Worm (Caenorhabditis elegans) whole organism, mixed stage, embryonic: ENCODE data around the gene K08D10.11.
"Not testable (repeated sequence)": the region's sequence is repeated elsewhere in the genome, so short reads cannot be mapped to it uniquely, and the experiment has no call there.

Experiments used
- bed-3 ChIP-seq: fragments of 200-800 bp; sonication (Bioruptor generic); optimal IDR thresholded peaks from 3 replicates; lab custom pipeline; 2018; ENCODE audit warnings: mild to moderate bottlenecking, missing genetic modification characterization, moderate library complexity, missing compliant biosample characterization
- blmp-1 ChIP-seq: fragments of 150-350 bp; optimal IDR thresholded peaks from 2 replicates; lab custom pipeline; 2014; ENCODE audit warnings: missing biosample characterization, missing genetic modification characterization
- ceh-39 ChIP-seq: fragments of 150-350 bp; optimal IDR thresholded peaks from 2 replicates; lab custom pipeline; 2014; ENCODE audit warnings: missing biosample characterization, missing genetic modification characterization
- ceh-43 ChIP-seq: fragments of 200-800 bp; sonication (Bioruptor generic); optimal IDR thresholded peaks from 2 replicates; lab custom pipeline; 2018; ENCODE audit warnings: mild to moderate bottlenecking, missing genetic modification characterization, moderate library complexity, missing compliant biosample characterization
- ceh-83 ChIP-seq: fragments of 200-800 bp; sonication (Bioruptor generic); optimal IDR thresholded peaks from 2 replicates; lab custom pipeline; 2018; ENCODE audit warnings: mild to moderate bottlenecking, missing genetic modification characterization, missing compliant biosample characterization
- ces-1 ChIP-seq: fragments of 150-350 bp; optimal IDR thresholded peaks from 2 replicates; lab custom pipeline; 2014; ENCODE audit warnings: missing biosample characterization, missing genetic modification reagents, missing genetic modification characterization
- cnd-1 ChIP-seq: fragments of 200-800 bp; sonication (Bioruptor generic); optimal IDR thresholded peaks from 2 replicates; lab custom pipeline; 2018; ENCODE audit warnings: mild to moderate bottlenecking, missing genetic modification characterization, missing compliant biosample characterization
- drap-1 ChIP-seq: fragments of 200-800 bp; sonication (Bioruptor generic); optimal IDR thresholded peaks from 3 replicates; lab custom pipeline; 2018; ENCODE audit warnings: mild to moderate bottlenecking, missing genetic modification characterization, missing compliant biosample characterization
- elt-1 ChIP-seq: sonication (generic microtip); optimal IDR thresholded peaks from 2 replicates; lab custom pipeline; 2017; ENCODE audit warnings: missing genetic modification characterization, mild to moderate bottlenecking, missing compliant biosample characterization, antibody characterized with exemption, moderate library complexity, borderline replicate concordance; ENCODE audit not compliant: insufficient read depth
- elt-3 ChIP-seq: fragments of 150-350 bp; optimal IDR thresholded peaks from 2 replicates; lab custom pipeline; 2014; ENCODE audit warnings: missing biosample characterization, missing genetic modification characterization
- flh-1 ChIP-seq: fragments of 200-800 bp; sonication (Bioruptor generic); optimal IDR thresholded peaks from 2 replicates; lab custom pipeline; 2018; ENCODE audit warnings: mild to moderate bottlenecking, missing genetic modification characterization, moderate library complexity, missing compliant biosample characterization
- ham-2 ChIP-seq: fragments of 200-800 bp; sonication (Bioruptor generic); optimal IDR thresholded peaks from 2 replicates; lab custom pipeline; 2018; ENCODE audit warnings: mild to moderate bottlenecking, missing genetic modification characterization, missing compliant biosample characterization
- lin-13 ChIP-seq: fragments of 150-350 bp; optimal IDR thresholded peaks from 2 replicates; lab custom pipeline; 2014; ENCODE audit warnings: missing biosample characterization, missing genetic modification characterization
- lin-32 ChIP-seq: fragments of 200-800 bp; sonication (Bioruptor generic); optimal IDR thresholded peaks from 2 replicates; lab custom pipeline; 2018; ENCODE audit warnings: mild to moderate bottlenecking, missing genetic modification characterization, missing compliant biosample characterization
- lsy-2 ChIP-seq: fragments of 150-350 bp; optimal IDR thresholded peaks from 2 replicates; lab custom pipeline; 2014; ENCODE audit warnings: missing biosample characterization, missing genetic modification characterization
- mab-5 ChIP-seq: fragments of 150-350 bp; optimal IDR thresholded peaks from 2 replicates; lab custom pipeline; 2014; ENCODE audit warnings: missing biosample characterization, missing genetic modification characterization
- mep-1 ChIP-seq: fragments of 150-350 bp; optimal IDR thresholded peaks from 2 replicates; lab custom pipeline; 2017; ENCODE audit warnings: missing biosample characterization, missing genetic modification reagents, missing genetic modification characterization, inconsistent platforms
- mls-2 ChIP-seq: sonication (generic microtip); optimal IDR thresholded peaks from 2 replicates; lab custom pipeline; 2016; ENCODE audit warnings: mild to moderate bottlenecking, missing genetic modification characterization, moderate library complexity, missing compliant biosample characterization
- nhr-12 ChIP-seq: fragments of 150-350 bp; optimal IDR thresholded peaks from 2 replicates; lab custom pipeline; 2014; ENCODE audit warnings: missing biosample characterization, missing genetic modification characterization
- nhr-2 ChIP-seq: fragments of 150-350 bp; optimal IDR thresholded peaks from 2 replicates; lab custom pipeline; 2014; ENCODE audit warnings: missing biosample characterization, missing genetic modification characterization
- nhr-28 ChIP-seq: fragments of 150-350 bp; optimal IDR thresholded peaks from 2 replicates; lab custom pipeline; 2014; ENCODE audit warnings: missing biosample characterization, missing genetic modification characterization
- nhr-76 ChIP-seq: sonication (generic microtip); optimal IDR thresholded peaks from 2 replicates; lab custom pipeline; 2017; ENCODE audit warnings: missing biosample characterization, missing genetic modification characterization
- sem-2 ChIP-seq: fragments of 200-800 bp; sonication (Bioruptor generic); optimal IDR thresholded peaks from 2 replicates; lab custom pipeline; 2018; ENCODE audit warnings: mild to moderate bottlenecking, missing genetic modification characterization, missing compliant biosample characterization
- snpc-4 ChIP-seq: fragments of 150-350 bp; optimal IDR thresholded peaks from 2 replicates; lab custom pipeline; 2014; ENCODE audit warnings: missing biosample characterization, missing genetic modification characterization
- sptf-1 ChIP-seq: sonication (generic microtip); optimal IDR thresholded peaks from 2 replicates; lab custom pipeline; 2017; ENCODE audit warnings: mild to moderate bottlenecking, missing genetic modification characterization, moderate library complexity, missing compliant biosample characterization
- tbx-8 ChIP-seq: fragments of 200-800 bp; sonication (Bioruptor generic); optimal IDR thresholded peaks from 2 replicates; lab custom pipeline; 2018; ENCODE audit warnings: mild to moderate bottlenecking, missing genetic modification characterization, moderate library complexity, missing compliant biosample characterization
- unc-120 ChIP-seq: sonication (generic microtip); optimal IDR thresholded peaks from 2 replicates; lab custom pipeline; 2017; ENCODE audit warnings: missing genetic modification characterization, missing compliant biosample characterization; ENCODE audit not compliant: poor library complexity, severe bottlenecking
- unc-39 ChIP-seq: fragments of 150-350 bp; optimal IDR thresholded peaks from 2 replicates; lab custom pipeline; 2014; ENCODE audit warnings: missing biosample characterization, missing genetic modification characterization
- unc-62 ChIP-seq: fragments of 150-350 bp; optimal IDR thresholded peaks from 2 replicates; lab custom pipeline; 2014; ENCODE audit warnings: missing biosample characterization, missing genetic modification reagents, missing genetic modification characterization
- zip-8 ChIP-seq: fragments of 150-350 bp; optimal IDR thresholded peaks from 2 replicates; lab custom pipeline; 2014; ENCODE audit warnings: missing biosample characterization, missing genetic modification characterization
- ztf-11 ChIP-seq: fragments of 150-350 bp; optimal IDR thresholded peaks from 2 replicates; lab custom pipeline; 2014; ENCODE audit warnings: missing biosample characterization, missing genetic modification characterization

Gene K08D10.11

ce11 chrIV:4144784-4145183, 41.2 kb downstream of the K08D10.11 start, which contains the start of gene R07C12.3:
Gene R07C12.3 (plus strand): TSS chrIV:4145084.
- TF ChIP-seq ceh-83 (GFP tag; lab: Kevin White, UChicago) (no peak), lin-13 (tag; lab: Kevin White, UChicago) (no peak)

DNA sequence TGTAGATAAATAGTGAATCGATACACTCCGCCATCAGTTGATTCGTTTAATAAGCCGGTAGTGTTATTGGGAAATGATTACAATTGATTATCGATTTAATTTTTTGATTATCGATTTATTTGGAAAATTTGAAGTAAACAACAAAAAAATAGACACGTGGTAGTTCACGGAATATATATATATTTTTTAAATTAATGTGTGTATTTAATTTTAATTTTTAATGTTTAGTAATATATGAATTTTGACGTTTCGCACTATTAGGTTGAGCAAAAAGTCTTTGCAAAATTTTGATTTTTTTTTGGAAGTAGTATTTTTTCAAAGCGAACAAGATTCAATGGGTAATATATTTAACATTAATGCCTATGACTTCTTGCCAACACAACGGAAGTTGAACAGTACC, 43.0 kb downstream of the K08D10.11 start, which contains the start of gene F49F1.12:
F49F1.12 (minus strand) TSS at position 101 of the 400 bp plus-strand sequence.
- not testable (repeated sequence) for TF ChIP-seq drap-1, tbx-8, lin-32 (GFP tag; lab: Kevin White, UChicago)
- TF ChIP-seq, all 35 proteins: peak for 0; not testable (repeated sequence) for 35

DNA sequence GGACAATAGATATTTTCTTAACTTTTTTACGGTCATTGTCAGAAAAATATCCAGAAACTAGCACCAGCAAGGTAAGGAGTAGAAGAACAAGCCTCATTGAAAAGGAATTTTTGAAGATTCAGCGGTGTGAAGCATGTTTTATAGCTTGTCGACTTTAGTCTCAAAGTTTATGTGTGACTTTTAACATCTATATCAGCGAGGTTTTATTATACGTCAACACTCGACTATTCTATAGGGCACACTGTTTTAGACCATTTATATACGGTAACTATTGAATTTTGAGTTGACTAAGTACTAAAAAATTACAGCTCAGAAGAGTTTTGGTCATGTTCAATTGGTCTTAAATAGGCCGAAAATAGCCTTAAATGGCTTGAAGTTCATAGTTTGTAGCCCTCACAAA, 44.7 kb downstream of the K08D10.11 start, which contains the start of gene F49F1.11:
F49F1.11 (minus strand) TSS at position 101 of the 400 bp plus-strand sequence.
- TF ChIP-seq ceh-83 (GFP tag; lab: Kevin White, UChicago) (no peak), blmp-1 (tag; lab: Kevin White, UChicago) (no peak), zip-8 (tag; lab: Kevin White, UChicago) (no peak), mls-2 (tag; lab: Kevin White, UChicago) (no peak), nhr-12 (no peak), ham-2 (no peak), unc-39 (no peak), lsy-2 (tag; lab: Kevin White, UChicago) (no peak), tbx-8 (GFP tag; lab: Kevin White, UChicago) (no peak), unc-120 (tag; lab: Kevin White, UChicago) (no peak)

DNA sequence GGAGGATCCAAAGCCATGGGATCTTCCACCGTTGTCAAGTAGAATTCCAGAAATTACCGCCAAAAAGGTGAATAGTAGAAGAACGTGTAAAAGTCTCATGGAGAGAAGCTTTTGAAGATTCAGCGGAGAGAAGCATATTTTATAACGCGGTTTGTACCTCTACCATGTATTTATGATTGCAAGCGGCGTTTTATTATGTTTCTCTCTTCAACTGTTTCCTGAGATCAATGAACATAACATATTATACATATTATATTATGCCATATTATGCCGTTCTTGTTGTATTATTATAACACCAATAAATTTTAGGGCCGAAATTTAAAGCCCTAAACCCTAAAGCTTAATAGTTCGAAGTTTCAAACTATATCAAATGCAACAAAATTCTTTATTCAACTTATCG, 45.7 kb downstream of the K08D10.11 start, which contains the start of gene F49F1.18:
F49F1.18 (minus strand) TSS at position 101 of the 400 bp plus-strand sequence.
- TF ChIP-seq elt-1 (tag; lab: Kevin White, UChicago): no peak
- no peak for TF ChIP-seq cnd-1 (tag; lab: Kevin White, UChicago)
- TF ChIP-seq nhr-2 (tag; lab: Kevin White, UChicago): no peak
- TF ChIP-seq unc-62 (GFP tag; lab: Kevin White, UChicago): no peak
- TF ChIP-seq drap-1 (GFP tag; lab: Kevin White, UChicago): no peak
- no peak for TF ChIP-seq elt-3 (tag; lab: Kevin White, UChicago)
- no peak for TF ChIP-seq ceh-83 (GFP tag; lab: Kevin White, UChicago)
- TF ChIP-seq lin-32 (GFP tag; lab: Kevin White, UChicago): no peak
- no peak for TF ChIP-seq zip-8 (tag; lab: Kevin White, UChicago)
- TF ChIP-seq mab-5 (tag; lab: Kevin White, UChicago): no peak
- no peak for TF ChIP-seq ceh-39 (tag; lab: Kevin White, UChicago)

ce11 chrIV:4139022-4139421, 47.0 kb downstream of the K08D10.11 start, which contains the start of gene F49F1.10:
Gene F49F1.10 (minus strand): TSS chrIV:4139122.
- TF ChIP-seq unc-39 (no peak), lin-32 (GFP tag; lab: Kevin White, UChicago) (no peak), nhr-28 (no peak), zip-8 (tag; lab: Kevin White, UChicago) (no peak), unc-120 (tag; lab: Kevin White, UChicago) (no peak), sem-2 (no peak), ces-1 (no peak), cnd-1 (tag; lab: Kevin White, UChicago) (no peak)

DNA sequence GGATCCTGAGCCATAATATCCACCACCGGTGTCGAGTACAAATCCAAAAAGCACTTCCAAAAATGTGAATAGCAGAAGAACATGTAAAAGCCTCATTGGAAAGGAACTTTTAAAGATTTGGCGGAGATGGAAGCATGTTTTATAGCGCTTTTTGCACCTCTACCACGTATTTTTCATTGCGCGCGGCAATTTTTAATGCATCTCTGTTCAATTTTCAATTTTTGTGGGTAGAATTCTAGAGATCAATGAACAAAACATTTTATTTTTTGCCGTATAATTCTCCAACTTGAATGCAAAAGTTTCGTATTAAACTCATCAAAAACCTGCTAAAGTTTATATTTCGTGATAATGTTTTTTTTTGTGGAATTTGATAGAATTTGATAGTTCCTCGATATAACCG, 48.5 kb downstream of the K08D10.11 start, which contains the start of gene F49F1.9:
F49F1.9 (minus strand) TSS at position 101 of the 400 bp plus-strand sequence.
- TF ChIP-seq ceh-39 (tag; lab: Kevin White, UChicago): no peak
- TF ChIP-seq ztf-11 (tag; lab: Kevin White, UChicago): no peak
- TF ChIP-seq unc-120 (tag; lab: Kevin White, UChicago): no peak
- TF ChIP-seq drap-1 (GFP tag; lab: Kevin White, UChicago): no peak
- no peak for TF ChIP-seq unc-62 (GFP tag; lab: Kevin White, UChicago)
- TF ChIP-seq bed-3 (GFP tag; lab: Kevin White, UChicago): no peak
- TF ChIP-seq elt-1 (tag; lab: Kevin White, UChicago): no peak
- TF ChIP-seq unc-39: no peak
- TF ChIP-seq lin-32 (GFP tag; lab: Kevin White, UChicago): no peak
- no peak for TF ChIP-seq blmp-1 (tag; lab: Kevin White, UChicago)
- TF ChIP-seq nhr-76 (tag; lab: Kevin White, UChicago): no peak
- no peak for TF ChIP-seq ceh-83 (GFP tag; lab: Kevin White, UChicago)
- TF ChIP-seq sem-2: no peak
- no peak for TF ChIP-seq snpc-4 (tag; lab: Kevin White, UChicago)
- no peak for TF ChIP-seq ceh-43 (GFP tag; lab: Kevin White, UChicago)
- TF ChIP-seq zip-8 (tag; lab: Kevin White, UChicago): no peak
- TF ChIP-seq sptf-1 (tag; lab: Kevin White, UChicago): no peak
- TF ChIP-seq nhr-2 (tag; lab: Kevin White, UChicago): no peak
- TF ChIP-seq mep-1 (tag; lab: Kevin White, UChicago): no peak
- no peak for TF ChIP-seq flh-1 (GFP tag; lab: Kevin White, UChicago)
